Worm (Caenorhabditis elegans) whole organism, late embryonic: ENCODE data around the gene crn-2.
A peak's percentile ranks its signal among the peaks of the same experiment; 100 is the strongest.

ENCODE experiments used
- C08G9.2 ChIP-seq: sonication (generic microtip); optimal IDR thresholded peaks from 2 replicates; lab custom pipeline; 2016; ENCODE audit warnings: mild to moderate bottlenecking, missing genetic modification characterization, moderate library complexity, missing compliant biosample characterization
- C38D4.7 ChIP-seq: fragments of 200-800 bp; sonication (Bioruptor generic); optimal IDR thresholded peaks from 2 replicates; lab custom pipeline; 2018; ENCODE audit warnings: mild to moderate bottlenecking, missing genetic modification characterization, moderate library complexity, missing compliant biosample characterization
- K09A11.1 ChIP-seq: sonication (generic microtip); optimal IDR thresholded peaks from 2 replicates; lab custom pipeline; 2017; ENCODE audit warnings: antibody characterized with exemption, mild to moderate bottlenecking, missing genetic modification characterization, missing compliant biosample characterization; ENCODE audit not compliant: insufficient read depth
- T23F11.4 ChIP-seq: fragments of 200-800 bp; sonication (Bioruptor generic); optimal IDR thresholded peaks from 2 replicates; lab custom pipeline; 2018; ENCODE audit warnings: mild to moderate bottlenecking, missing genetic modification characterization, missing compliant biosample characterization
- ama-1 ChIP-seq: fragments of 150-350 bp; optimal IDR thresholded peaks from 2 replicates; lab custom pipeline; 2014
- ceh-18 ChIP-seq: sonication (generic microtip); optimal IDR thresholded peaks from 2 replicates; lab custom pipeline; 2016; ENCODE audit warnings: missing genetic modification characterization, missing compliant biosample characterization
- ceh-19 ChIP-seq: fragments of 200-800 bp; sonication (Bioruptor generic); optimal IDR thresholded peaks from 2 replicates; lab custom pipeline; 2018; ENCODE audit warnings: mild to moderate bottlenecking, missing genetic modification characterization, missing compliant biosample characterization
- ceh-31 ChIP-seq: sonication (generic microtip); optimal IDR thresholded peaks from 2 replicates; lab custom pipeline; 2016; ENCODE audit warnings: missing genetic modification characterization, missing compliant biosample characterization
- ceh-45 ChIP-seq: fragments of 200-800 bp; sonication (Bioruptor generic); IDR thresholded peaks from 2 replicates; pipeline ENCODE4 v1.3.6; 2022; ENCODE audit warnings: missing genetic modification reagents, missing genetic modification characterization, missing compliant biosample characterization
- ceh-6 ChIP-seq: fragments of 200-800 bp; sonication (Bioruptor generic); optimal IDR thresholded peaks from 2 replicates; lab custom pipeline; 2018; ENCODE audit warnings: mild to moderate bottlenecking, missing genetic modification characterization, missing compliant biosample characterization
- dmd-4 ChIP-seq: sonication (generic microtip); optimal IDR thresholded peaks from 2 replicates; lab custom pipeline; 2016; ENCODE audit warnings: borderline replicate concordance, missing genetic modification characterization, missing compliant biosample characterization
- elt-2 ChIP-seq: sonication (generic microtip); optimal IDR thresholded peaks from 2 replicates; lab custom pipeline; 2016; ENCODE audit warnings: missing genetic modification reagents, missing genetic modification characterization, missing compliant biosample characterization
- eyg-1 ChIP-seq: sonication (generic microtip); optimal IDR thresholded peaks from 2 replicates; lab custom pipeline; 2016; ENCODE audit warnings: missing genotype, missing genetic modification characterization, missing compliant biosample characterization
- fkh-6 ChIP-seq: sonication (generic microtip); optimal IDR thresholded peaks from 2 replicates; lab custom pipeline; 2016; ENCODE audit warnings: missing genetic modification characterization, missing compliant biosample characterization
- hlh-13 ChIP-seq: fragments of 200-800 bp; sonication (Bioruptor generic); optimal IDR thresholded peaks from 2 replicates; lab custom pipeline; 2018; ENCODE audit warnings: mild to moderate bottlenecking, missing genetic modification characterization, missing compliant biosample characterization
- hlh-15 ChIP-seq: sonication (generic microtip); optimal IDR thresholded peaks from 2 replicates; lab custom pipeline; 2016; ENCODE audit warnings: missing genetic modification characterization, missing compliant biosample characterization
- hlh-30 ChIP-seq: sonication (generic microtip); optimal IDR thresholded peaks from 2 replicates; lab custom pipeline; 2017; ENCODE audit warnings: antibody characterized with exemption, missing genetic modification characterization, missing compliant biosample characterization; ENCODE audit not compliant: insufficient read depth
- hlh-6 ChIP-seq: sonication (generic microtip); optimal IDR thresholded peaks from 2 replicates; lab custom pipeline; 2016; ENCODE audit warnings: missing genotype, missing genetic modification characterization, missing compliant biosample characterization
- hlh-8 ChIP-seq: sonication (generic microtip); optimal IDR thresholded peaks from 2 replicates; lab custom pipeline; 2016; ENCODE audit warnings: missing genotype, missing genetic modification characterization, missing compliant biosample characterization
- madf-2 ChIP-seq: sonication (generic microtip); optimal IDR thresholded peaks from 2 replicates; lab custom pipeline; 2017; ENCODE audit warnings: missing genetic modification characterization, missing compliant biosample characterization
- nhr-11 ChIP-seq: fragments of 150-350 bp; optimal IDR thresholded peaks from 2 replicates; lab custom pipeline; 2014; ENCODE audit warnings: missing biosample characterization, missing genetic modification characterization
- nhr-232 ChIP-seq: sonication (generic microtip); optimal IDR thresholded peaks from 2 replicates; lab custom pipeline; 2016; ENCODE audit warnings: missing genetic modification characterization, missing compliant biosample characterization
- pag-3 ChIP-seq: sonication (generic microtip); optimal IDR thresholded peaks from 2 replicates; lab custom pipeline; 2016; ENCODE audit warnings: missing compliant biosample characterization, missing genetic modification characterization, borderline replicate concordance
- pha-4 ChIP-seq: fragments of 150-350 bp; optimal IDR thresholded peaks from 2 replicates; lab custom pipeline; 2018; ENCODE audit warnings: missing biosample characterization, missing genetic modification reagents, missing genetic modification characterization
- pros-1 ChIP-seq: fragments of 150-350 bp; optimal IDR thresholded peaks from 2 replicates; lab custom pipeline; 2014; ENCODE audit warnings: missing biosample characterization, missing genetic modification reagents, missing genetic modification characterization
- ref-2 ChIP-seq: sonication (generic microtip); optimal IDR thresholded peaks from 2 replicates; lab custom pipeline; 2016; ENCODE audit warnings: missing genetic modification characterization, missing compliant biosample characterization
- syd-9 ChIP-seq: sonication (generic microtip); optimal IDR thresholded peaks from 2 replicates; lab custom pipeline; 2016; ENCODE audit warnings: mild to moderate bottlenecking, missing genetic modification characterization, moderate library complexity, missing compliant biosample characterization
- unc-3 ChIP-seq, 2 experiments: fragments of 200-800 bp in 1 of 2; sonication (Bioruptor generic) in 1 of 2; sonication (generic microtip) in 1 of 2; conservative IDR thresholded peaks in 1 of 2; optimal IDR thresholded peaks in 1 of 2; 2 replicates each; pipeline versions ENCODE4 v1.3.6 to Lab custom; 2016 to 2022; ENCODE audit warnings: missing compliant biosample characterization in 2 of 2, missing genetic modification characterization in 2 of 2, missing genetic modification reagents in 1 of 2
- unc-42 ChIP-seq: sonication (generic microtip); optimal IDR thresholded peaks from 2 replicates; lab custom pipeline; 2016; ENCODE audit warnings: missing genotype, missing genetic modification characterization, missing compliant biosample characterization
- ztf-16 ChIP-seq: sonication (generic microtip); optimal IDR thresholded peaks from 2 replicates; lab custom pipeline; 2017; ENCODE audit warnings: missing genetic modification characterization, missing compliant biosample characterization

Gene crn-2

DNA sequence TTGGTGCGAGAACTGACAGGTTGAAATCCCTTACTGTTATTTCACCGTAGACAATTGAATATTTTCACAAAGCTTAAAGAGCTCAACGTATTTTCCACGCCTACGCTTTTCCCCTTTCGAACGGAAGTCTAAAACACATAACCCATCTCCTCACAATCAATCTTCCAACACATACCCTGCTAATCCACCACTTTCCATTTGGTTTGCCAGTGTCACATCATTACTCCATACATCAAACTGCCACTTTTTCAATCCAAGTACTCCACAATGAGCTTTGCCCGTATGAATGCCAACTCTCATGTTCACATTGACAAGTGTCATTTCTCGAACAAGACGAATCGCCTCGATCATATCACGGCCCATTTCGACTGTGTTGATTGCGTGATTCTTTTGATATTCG, 33.6 kb downstream of the crn-2 start:
- TF ChIP-seq dmd-4 (tag; lab: Kevin White, UChicago) (no peak), hlh-13 (GFP tag; lab: Kevin White, UChicago) (no peak), ceh-45 (GFP tag; lab: Robert Waterston, UW) (no peak), hlh-15 (tag; lab: Kevin White, UChicago) (no peak)

DNA sequence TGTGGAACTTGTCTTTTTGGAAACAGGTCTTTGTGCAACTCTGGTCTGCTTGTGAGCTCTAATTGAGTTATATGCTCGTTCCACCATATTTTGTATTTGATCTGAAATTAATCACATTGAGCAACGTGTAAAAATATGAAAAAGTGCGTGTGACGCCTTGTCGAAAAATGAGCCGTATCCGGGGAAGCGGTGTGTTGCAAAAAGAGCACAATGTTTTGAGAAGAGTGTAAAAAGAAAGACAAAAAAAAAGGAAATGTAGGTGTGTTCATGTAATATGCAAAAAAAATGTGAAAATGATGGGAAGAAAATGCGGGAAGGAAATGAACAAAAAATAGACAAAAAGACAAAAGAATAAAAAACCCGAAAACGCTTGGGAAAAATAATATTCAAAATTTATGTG, 36.4 kb downstream of the crn-2 start, which contains the start of gene acy-4:
Gene acy-4 (minus strand): TSS at position 101 of the 400 bp plus-strand sequence.
- TF ChIP-seq pag-3 (tag; lab: Kevin White, UChicago) (no peak), unc-3 (GFP tag; conservative IDR thresholded peaks at IDR 0.05; lab: Robert Waterston, UW) (no peak), unc-3 (tag; optimal IDR thresholded peaks at IDR 0.05; lab: Kevin White, UChicago) (no peak), syd-9 (tag; lab: Kevin White, UChicago) (no peak), ref-2 (tag; lab: Kevin White, UChicago) (no peak), unc-42 (no peak), fkh-6 (tag; lab: Kevin White, UChicago) (no peak), ceh-18 (tag; lab: Kevin White, UChicago) (no peak), nhr-232 (tag; lab: Kevin White, UChicago) (no peak), C08G9.2 (tag; lab: Kevin White, UChicago) (no peak), hlh-30 (tag; lab: Kevin White, UChicago) (no peak), pha-4 (tag; lab: Kevin White, UChicago) (no peak), nhr-11 (tag; lab: Kevin White, UChicago) (no peak), hlh-15 (tag; lab: Kevin White, UChicago) (no peak), madf-2 (tag; lab: Kevin White, UChicago) (no peak), ama-1 (no peak), K09A11.1 (no peak), eyg-1 (tag; lab: Kevin White, UChicago) (no peak), ceh-19 (GFP tag; lab: Kevin White, UChicago) (no peak)

DNA sequence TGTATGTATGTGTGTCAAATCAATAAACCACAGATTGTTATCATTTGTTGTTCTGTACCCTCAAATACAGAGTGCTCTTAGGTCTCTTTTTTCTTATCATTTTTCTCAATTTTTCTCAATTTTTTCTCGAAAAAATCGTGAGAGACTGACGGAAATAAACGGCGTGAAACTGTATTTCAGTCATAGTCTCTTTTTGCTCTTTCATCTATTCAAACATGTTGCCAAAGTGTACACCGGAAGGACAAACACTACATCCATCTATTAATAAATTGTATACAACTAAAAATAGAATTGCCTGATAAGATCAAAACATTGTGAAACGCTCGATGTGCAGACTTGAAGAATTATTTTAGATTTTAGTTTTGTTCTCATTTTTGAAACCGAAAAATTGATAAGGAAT, 40.0 kb downstream of the crn-2 start:
- TF ChIP-seq elt-2 (peak; percentile 39), ceh-31 (tag; lab: Kevin White, UChicago) (no peak)

DNA sequence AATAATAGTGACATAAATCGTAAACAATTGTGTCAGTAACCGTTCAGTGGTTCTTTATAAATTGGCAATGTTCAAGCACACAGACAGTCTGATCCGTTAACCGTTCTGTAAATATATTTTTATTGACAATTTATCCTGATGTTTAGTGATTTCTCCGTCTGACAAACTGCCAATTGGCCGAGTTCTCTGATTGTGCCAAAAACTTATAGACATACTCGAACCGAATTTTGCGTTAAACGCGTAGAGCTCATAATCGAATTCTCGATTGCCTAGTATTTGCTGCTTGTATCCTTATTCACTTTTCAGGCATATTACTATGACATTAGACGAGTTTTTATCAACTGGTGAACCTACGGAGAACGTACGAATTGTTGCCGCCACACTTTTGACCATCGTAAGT, 49.8 kb downstream of the crn-2 start, which contains the start of gene srx-117:
Gene srx-117 (plus strand): TSS at position 301 of the 400 bp plus-strand sequence.
- no peak for TF ChIP-seq ceh-6 (GFP tag; lab: Kevin White, UChicago)
- TF ChIP-seq ztf-16: no peak
- no peak for TF ChIP-seq pha-4 (tag; lab: Kevin White, UChicago)
- TF ChIP-seq T23F11.4 (GFP tag; lab: Kevin White, UChicago): no peak
- no peak for TF ChIP-seq fkh-6 (tag; lab: Kevin White, UChicago)
- no peak for TF ChIP-seq hlh-8 (tag; lab: Kevin White, UChicago)
- TF ChIP-seq hlh-6 (tag; lab: Kevin White, UChicago): no peak
- TF ChIP-seq ceh-45 (GFP tag; lab: Robert Waterston, UW): no peak
- no peak for TF ChIP-seq pros-1
- TF ChIP-seq syd-9 (tag; lab: Kevin White, UChicago): no peak
- no peak for TF ChIP-seq nhr-232 (tag; lab: Kevin White, UChicago)
- TF ChIP-seq C38D4.7 (GFP tag; lab: Kevin White, UChicago): no peak
- TF ChIP-seq eyg-1 (tag; lab: Kevin White, UChicago): no peak
